Worm (Caenorhabditis elegans) whole organism, midembryonic: ENCODE measurements around the gene hsb-1.

Experiments used
- T22C8.4 ChIP-seq: fragments of 200-800 bp; sonication (Bioruptor generic); IDR thresholded peaks from 2 replicates; pipeline ENCODE4 v1.3.6; 2022; ENCODE audit warnings: missing genetic modification characterization, missing compliant biosample characterization
- cog-1 ChIP-seq: sonication (generic microtip); optimal IDR thresholded peaks from 2 replicates; lab custom pipeline; 2016; ENCODE audit warnings: missing genetic modification characterization, missing compliant biosample characterization
- flt-1 ChIP-seq: fragments of 200-800 bp; sonication (Bioruptor generic); IDR thresholded peaks from 2 replicates; pipeline ENCODE4 v1.3.6; 2022; ENCODE audit warnings: missing genetic modification characterization, missing compliant biosample characterization
- ref-1 ChIP-seq: fragments of 200-800 bp; sonication (Bioruptor generic); conservative IDR thresholded peaks from 2 replicates; pipeline ENCODE4 v1.3.6; 2022; ENCODE audit warnings: missing genetic modification reagents, missing genetic modification characterization, missing compliant biosample characterization
- tab-1 ChIP-seq: fragments of 200-800 bp; sonication (Bioruptor generic); IDR thresholded peaks from 2 replicates; pipeline ENCODE4 v1.3.6; 2022; ENCODE audit warnings: missing genetic modification characterization, missing compliant biosample characterization
- ztf-23 ChIP-seq: fragments of 200-800 bp; sonication (Bioruptor generic); IDR thresholded peaks from 2 replicates; pipeline ENCODE4 v1.3.6; 2022; ENCODE audit warnings: missing genetic modification reagents, missing genetic modification characterization, missing compliant biosample characterization

DNA sequence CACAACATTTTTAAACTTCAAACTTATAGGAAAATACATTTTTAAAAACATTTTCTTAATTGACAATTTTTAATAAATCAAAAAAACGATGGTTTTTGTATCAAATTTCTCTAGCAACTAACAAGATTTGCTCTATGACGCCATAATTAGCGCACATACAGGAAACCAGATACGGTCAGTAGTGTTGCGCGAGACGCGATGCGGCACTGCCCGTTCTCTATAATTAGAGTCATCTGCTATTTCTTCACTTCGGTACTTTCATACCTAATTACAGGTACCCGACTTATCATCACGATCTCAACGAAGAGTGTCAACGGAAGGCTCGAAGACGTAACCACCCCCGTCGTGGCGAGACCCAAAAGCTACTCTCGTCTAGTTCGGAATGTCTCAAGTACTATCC lies 22.4 kb downstream of the hsb-1 start:
- TF ChIP-seq ref-1: no peak
- 0 out of 2 replicates have a peak, but pooled peaks have one; percentile 43 for TF ChIP-seq flt-1 (GFP tag; lab: Robert Waterston, UW)
- no peak for TF ChIP-seq ztf-23 (GFP tag; lab: Robert Waterston, UW)
- no peak for TF ChIP-seq tab-1 (GFP tag; lab: Robert Waterston, UW)
- TF ChIP-seq cog-1: no peak
- no peak for TF ChIP-seq T22C8.4 (GFP tag; lab: Robert Waterston, UW)
